Fruit fly (Drosophila melanogaster) whole organism, larva: ENCODE measurements around the gene Clbn.

Experiments used
- noc ChIP-seq: fragments of 200-800 bp; sonication (Bioruptor generic); optimal IDR thresholded peaks from 3 replicates; lab custom pipeline; 2019; ENCODE audit warnings: missing biosample characterization, mild to moderate bottlenecking, missing genetic modification characterization, moderate library complexity

The Clbn gene

DNA sequence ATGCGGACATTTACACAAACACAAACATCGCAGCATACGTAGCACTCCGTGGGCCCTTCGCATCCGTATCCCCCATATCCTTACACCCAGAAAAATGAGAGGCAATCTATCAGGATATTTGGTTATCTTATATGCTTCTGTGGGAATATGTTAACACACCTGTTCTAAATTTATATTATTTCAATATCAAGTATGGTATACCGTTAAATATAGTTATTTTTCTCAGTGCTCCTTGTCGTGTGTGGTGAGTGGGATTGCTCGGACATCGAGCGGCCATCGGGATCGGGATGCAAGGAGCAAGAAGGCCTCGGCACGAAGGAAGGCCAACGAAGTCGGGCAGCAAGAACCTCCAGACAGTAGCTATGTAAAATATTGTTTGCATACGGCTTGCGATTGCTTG, 34.2 kb downstream of the Clbn start:
- TF ChIP-seq noc (tag; lab: Kevin White, UChicago): no peak

DNA sequence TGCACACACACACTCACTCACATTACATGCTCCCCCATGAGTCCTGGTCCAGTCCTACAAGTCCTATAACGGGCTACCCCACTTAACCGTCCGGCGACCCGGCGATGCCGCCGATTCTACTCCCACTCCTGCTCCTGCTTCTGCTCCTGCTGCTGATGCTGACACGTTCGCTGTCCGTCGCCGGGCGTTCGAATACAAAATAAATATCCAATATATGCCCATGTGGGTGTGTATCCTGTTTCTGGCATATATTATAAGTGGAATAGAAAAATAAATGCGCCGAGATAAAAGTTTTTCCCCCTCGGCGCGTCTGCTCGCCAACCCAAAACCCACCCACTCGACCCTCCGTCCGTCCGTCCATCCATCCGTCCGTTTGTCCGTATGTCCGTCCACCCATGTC, 39.5 kb downstream of the Clbn start:
- TF ChIP-seq noc (tag; lab: Kevin White, UChicago): no peak

DNA sequence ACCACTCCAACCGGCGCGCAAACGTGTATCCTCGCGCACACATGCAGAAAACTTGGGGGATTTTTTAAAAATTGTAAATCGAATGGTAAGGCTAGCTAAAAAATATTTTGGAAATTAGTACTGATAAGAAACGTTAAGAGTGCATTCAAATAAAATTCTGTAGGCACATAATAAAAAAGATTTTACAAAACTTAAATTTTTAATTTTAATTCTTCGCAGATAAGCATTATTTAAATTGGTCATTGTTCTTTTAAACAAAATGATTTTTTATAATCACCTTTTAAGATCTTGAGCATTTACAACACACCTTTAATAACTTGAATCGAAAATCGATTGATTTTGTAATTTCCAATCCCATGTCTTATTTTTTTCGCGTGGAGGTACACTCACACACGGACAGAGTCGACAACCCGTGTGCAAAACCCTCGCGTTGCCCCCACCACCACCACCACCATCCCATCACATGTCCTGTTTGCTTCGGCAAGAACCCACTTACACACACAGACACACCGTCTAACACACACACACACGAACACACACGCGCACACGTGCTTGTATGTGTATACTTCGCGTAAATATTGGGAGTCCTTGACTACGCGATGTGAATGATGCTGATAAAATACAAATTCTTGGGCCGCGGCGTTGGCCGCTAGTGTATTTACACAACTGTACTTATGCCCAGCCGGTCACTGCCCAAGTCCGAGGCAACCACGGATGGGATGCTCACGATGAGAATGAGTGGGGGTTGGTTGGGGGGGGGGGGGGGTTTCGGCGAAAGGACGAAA, 40.3 kb downstream of the Clbn start:
- no peak for TF ChIP-seq noc (tag; lab: Kevin White, UChicago)

DNA sequence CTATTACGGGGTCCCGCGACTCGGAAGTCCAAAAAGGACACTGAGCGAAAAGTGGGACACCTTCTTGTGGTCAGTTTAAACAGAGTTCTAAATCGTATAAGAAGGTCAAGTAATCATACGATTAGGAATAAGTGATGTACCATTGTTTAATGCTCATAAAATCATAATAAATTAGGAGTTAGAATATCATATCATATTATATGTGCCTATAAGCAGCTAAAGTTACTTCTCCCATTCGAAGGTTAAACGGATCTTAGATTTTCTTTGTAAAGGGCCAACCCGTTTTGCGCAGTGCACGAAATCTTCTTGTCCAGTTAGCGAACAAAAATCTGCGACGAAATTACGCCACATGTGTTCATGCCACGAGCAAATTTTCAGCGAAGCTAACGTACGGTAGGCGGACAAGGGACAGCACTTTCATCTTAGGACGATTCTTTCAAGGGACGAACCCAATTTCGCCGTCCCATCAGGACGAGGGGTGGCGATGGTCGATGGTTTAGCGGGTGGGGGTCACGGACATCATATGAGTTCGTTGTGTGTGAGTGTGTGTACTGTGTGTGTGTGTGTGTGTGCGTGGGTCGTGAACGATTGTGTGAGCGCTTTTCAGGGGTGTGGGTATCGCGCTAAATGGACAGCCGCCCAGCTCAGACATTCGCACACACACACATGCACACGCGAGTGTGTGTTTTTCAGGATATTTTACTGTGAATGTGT, 41.1 kb downstream of the Clbn start:
- TF ChIP-seq noc (tag; lab: Kevin White, UChicago): no peak

- no peak for TF ChIP-seq noc (tag; lab: Kevin White, UChicago)
Measured at dm6 chr3R:25172353-25172752, 45.1 kb downstream of the Clbn start.

DNA sequence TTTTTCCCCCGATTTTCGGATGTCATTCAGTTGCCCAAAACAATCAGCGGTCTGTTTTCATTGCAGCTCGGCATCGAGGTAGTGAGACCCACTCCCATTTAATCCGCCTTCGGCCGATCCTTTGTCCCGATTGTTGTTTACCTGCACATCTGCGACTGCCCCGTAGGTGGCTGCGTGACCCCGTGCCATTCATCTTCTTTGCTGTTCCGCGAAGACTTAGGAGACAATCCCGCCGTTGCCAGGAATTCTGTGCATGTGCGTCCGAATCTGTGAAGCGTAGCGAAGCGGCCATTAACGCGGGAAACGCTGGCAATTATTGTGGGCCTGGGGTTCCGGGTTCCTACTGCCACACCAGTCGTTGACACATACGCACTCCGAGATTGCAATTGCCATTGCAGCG, 45.7 kb downstream of the Clbn start:
- no peak for TF ChIP-seq noc (tag; lab: Kevin White, UChicago)

- TF ChIP-seq noc (tag; lab: Kevin White, UChicago): no peak
Measured at dm6 chr3R:25174244-25174643, 46.9 kb downstream of the Clbn start.

- TF ChIP-seq noc (tag; lab: Kevin White, UChicago): no peak
Measured at dm6 chr3R:25176517-25176916, 49.2 kb downstream of the Clbn start.

- TF ChIP-seq noc (tag; lab: Kevin White, UChicago): no peak
Measured at dm6 chr3R:25177429-25177828, 50.1 kb downstream of the Clbn start.

DNA sequence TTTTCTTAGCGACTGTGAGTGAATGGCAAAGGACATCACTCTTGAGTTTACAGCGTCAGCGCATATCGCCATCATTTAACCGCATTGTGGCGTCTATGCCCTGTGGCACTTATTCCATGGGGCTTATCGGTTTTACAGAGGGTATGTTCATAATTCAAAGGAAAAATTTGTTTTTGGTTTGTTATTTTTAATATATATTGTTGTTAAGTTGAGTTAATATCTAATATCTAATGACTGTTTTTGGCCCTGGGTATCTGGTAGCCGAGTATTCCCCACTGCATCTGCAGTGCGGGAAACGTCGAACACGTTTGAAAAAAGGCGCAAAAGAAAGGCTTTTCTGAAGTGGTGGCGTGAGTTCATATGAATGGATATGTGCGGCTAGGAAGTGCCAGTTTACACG, 51.2 kb downstream of the Clbn start:
- TF ChIP-seq noc (tag; lab: Kevin White, UChicago): no peak
